Fruit fly (Drosophila melanogaster): Measurements from ENCODE around the gene CG10359.

Gene CG10359

DNA sequence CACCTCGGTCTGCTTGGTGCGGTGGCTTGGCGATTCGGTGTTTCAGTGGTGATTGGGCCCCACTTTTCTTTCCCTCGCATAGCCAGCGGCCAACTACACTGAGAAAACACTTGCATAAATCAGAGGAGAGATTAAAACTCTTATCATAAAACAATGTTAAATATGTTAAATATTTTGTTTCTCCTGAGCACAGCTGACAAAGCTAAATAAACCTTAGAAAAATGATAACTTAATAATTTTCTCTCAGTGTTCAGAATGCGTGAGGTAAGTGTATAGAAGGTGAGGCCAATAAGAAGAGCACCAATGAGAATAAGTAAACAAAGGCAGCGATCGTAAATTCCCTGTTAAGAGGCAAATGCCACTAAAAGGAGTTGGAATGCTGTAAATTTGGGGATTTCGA is 5.3 kb downstream of the CG10359 start (continued):
- TF ChIP-seq onecut (GFP tag; IDR thresholded peaks at IDR 0.05): peak; percentile 77
- peak; percentile 62 for TF ChIP-seq Ada2b (GFP tag; IDR thresholded peaks at IDR 0.05)
- peak; percentile 25 for TF ChIP-seq scrt (GFP tag; optimal IDR thresholded peaks at IDR 0.05)
- no peak for TF ChIP-seq Dek (tag; optimal IDR thresholded peaks at IDR 0.05)
- TF ChIP-seq CG17829 (tag; optimal IDR thresholded peaks at IDR 0.05): peak; percentile 92
- TF ChIP-seq CG12155 (GFP tag; optimal IDR thresholded peaks at IDR 0.05): peak; percentile 72
- peak; percentile 49 for TF ChIP-seq crol (GFP tag; IDR thresholded peaks at IDR 0.05)
- no peak for TF ChIP-seq CG8478 (optimal IDR thresholded peaks at IDR 0.05)
- no peak for TF ChIP-seq pfk (GFP tag; optimal IDR thresholded peaks at IDR 0.05)
- peak; percentile 11 for TF ChIP-seq MESR4 (GFP tag; optimal IDR thresholded peaks at IDR 0.05)
- peak; percentile 35 for TF ChIP-seq CG12299 (tag; optimal IDR thresholded peaks at IDR 0.05)
- no peak for TF ChIP-seq CG15479 (GFP tag; optimal IDR thresholded peaks at IDR 0.05)
- TF ChIP-seq ap (GFP tag; IDR thresholded peaks at IDR 0.05): peak; percentile 33; the same call in 1 of the 2 replicates
- no peak for TF ChIP-seq CG6175 (GFP tag; IDR thresholded peaks at IDR 0.05)
- no peak for TF ChIP-seq CG14860 (GFP tag; IDR thresholded peaks at IDR 0.05; ENCODE audit: partially characterized antibody)
- TF ChIP-seq Bgb (GFP tag; IDR thresholded peaks at IDR 0.05; ENCODE audit: partially characterized antibody): no peak
- no peak for TF ChIP-seq CG13296 (GFP tag; optimal IDR thresholded peaks at IDR 0.05)
- no peak for TF ChIP-seq Trl (optimal IDR thresholded peaks at IDR 0.05)
- peak; percentile 76 for TF ChIP-seq Trl (GFP tag; optimal IDR thresholded peaks at IDR 0.05)
- TF ChIP-seq exex (tag; optimal IDR thresholded peaks at IDR 0.05): no peak
- no peak for TF ChIP-seq CG1832 (GFP tag; optimal IDR thresholded peaks at IDR 0.05)
- peak; percentile 69 for TF ChIP-seq jing (GFP tag; optimal IDR thresholded peaks at IDR 0.05)
- TF ChIP-seq sens (GFP tag): peak; percentile 98
- TF ChIP-seq gem (tag; optimal IDR thresholded peaks at IDR 0.05): peak; percentile 90
- no peak for TF ChIP-seq Sin3A (optimal IDR thresholded peaks at IDR 0.05)
- TF ChIP-seq Vsx1 (GFP tag; optimal IDR thresholded peaks at IDR 0.05): no peak
- peak; percentile 50 for TF ChIP-seq CG11696 (GFP tag; IDR thresholded peaks at IDR 0.05)
- TF ChIP-seq CG14441 (GFP tag; IDR thresholded peaks at IDR 0.05): peak; percentile 67
- TF ChIP-seq pros (GFP tag; optimal IDR thresholded peaks at IDR 0.05): no peak
- peak; percentile 79 for TF ChIP-seq dan (GFP tag; IDR thresholded peaks at IDR 0.05)
- TF ChIP-seq Max (GFP tag; optimal IDR thresholded peaks at IDR 0.05): peak; percentile 54
- TF ChIP-seq Bteb2 (GFP tag; optimal IDR thresholded peaks at IDR 0.05): peak; percentile 44
- TF ChIP-seq CG13123 (GFP tag; optimal IDR thresholded peaks at IDR 0.05): peak; percentile 28
- TF ChIP-seq unpg (GFP tag; optimal IDR thresholded peaks at IDR 0.05): peak; percentile 86
- peak; percentile 38; the same call in 1 of the 2 replicates for TF ChIP-seq Taf1 (GFP tag; IDR thresholded peaks at IDR 0.05)
- TF ChIP-seq eve (GFP tag; optimal IDR thresholded peaks at IDR 0.05): peak in 1 of 2 experiments; percentile 65
- TF ChIP-seq gcm2 (GFP tag; optimal IDR thresholded peaks at IDR 0.05): peak; percentile 8
- TF ChIP-seq NC2β (GFP tag; optimal IDR thresholded peaks at IDR 0.05): peak; percentile 85
- peak; percentile 64 for TF ChIP-seq HmgZ (tag; optimal IDR thresholded peaks at IDR 0.05)
- TF ChIP-seq lbe (GFP tag; optimal IDR thresholded peaks at IDR 0.05): peak; percentile 80
- TF ChIP-seq CG17802 (tag; optimal IDR thresholded peaks at IDR 0.05): peak; percentile 74
- TF ChIP-seq fru (optimal IDR thresholded peaks at IDR 0.05): no peak
- peak; percentile 66 for TF ChIP-seq CG4854 (GFP tag; optimal IDR thresholded peaks at IDR 0.05)
- TF ChIP-seq CG1602 (GFP tag; optimal IDR thresholded peaks at IDR 0.05): peak; percentile 84
- no peak for TF ChIP-seq YL-1 (GFP tag; optimal IDR thresholded peaks at IDR 0.05)
- TF ChIP-seq Ravus (GFP tag; IDR thresholded peaks at IDR 0.05): no peak; the same call in 1 of the 2 replicates
- peak; percentile 82 for TF ChIP-seq CoRest (tag; optimal IDR thresholded peaks at IDR 0.05)
- TF ChIP-seq salm (tag; optimal IDR thresholded peaks at IDR 0.05): no peak
- TF ChIP-seq ranshi (GFP tag; IDR thresholded peaks at IDR 0.05): peak; percentile 64; the same call in 1 of the 2 replicates
- peak; percentile 59; the same call in 1 of the 3 replicates for TF ChIP-seq CG7357 (GFP tag; IDR thresholded peaks at IDR 0.05)
- TF ChIP-seq Spps (tag; optimal IDR thresholded peaks at IDR 0.05): peak; percentile 90
- peak; percentile 64 for TF ChIP-seq CG1529 (GFP tag; optimal IDR thresholded peaks at IDR 0.05)
- TF ChIP-seq CG12391 (tag; optimal IDR thresholded peaks at IDR 0.05): peak; percentile 91
